Worm (Caenorhabditis elegans): ENCODE data around the gene fbxc-30.

ce11 chrII:927331-927730 lies 9.9 kb downstream of the fbxc-30 start, which contains the start of gene R07C3.13:
- TF ChIP-seq nhr-11 (tag; optimal IDR thresholded peaks at IDR 0.05) (no peak), ama-1 (optimal IDR thresholded peaks at IDR 0.05) (no peak), snpc-4 (tag; optimal IDR thresholded peaks at IDR 0.05) (no peak), ceh-9 (tag; optimal IDR thresholded peaks at IDR 0.05) (no peak), daf-12 (tag; optimal IDR thresholded peaks at IDR 0.05) (no peak), nhr-77 (tag; optimal IDR thresholded peaks at IDR 0.05) (no peak), zag-1 (tag; optimal IDR thresholded peaks at IDR 0.05) (no peak), unc-62 (GFP tag; optimal IDR thresholded peaks at IDR 0.05) (no peak), lin-39 (tag; optimal IDR thresholded peaks at IDR 0.05) (no peak), ZK546.5 (tag; optimal IDR thresholded peaks at IDR 0.05) (no peak), elt-1 (tag; optimal IDR thresholded peaks at IDR 0.05) (no peak), nhr-12 (tag; optimal IDR thresholded peaks at IDR 0.05) (no peak)

All from whole organism, L3 larva.